Fruit fly (Drosophila melanogaster): Measurements from ENCODE around the gene CG32262.

Gene CG32262

DNA sequence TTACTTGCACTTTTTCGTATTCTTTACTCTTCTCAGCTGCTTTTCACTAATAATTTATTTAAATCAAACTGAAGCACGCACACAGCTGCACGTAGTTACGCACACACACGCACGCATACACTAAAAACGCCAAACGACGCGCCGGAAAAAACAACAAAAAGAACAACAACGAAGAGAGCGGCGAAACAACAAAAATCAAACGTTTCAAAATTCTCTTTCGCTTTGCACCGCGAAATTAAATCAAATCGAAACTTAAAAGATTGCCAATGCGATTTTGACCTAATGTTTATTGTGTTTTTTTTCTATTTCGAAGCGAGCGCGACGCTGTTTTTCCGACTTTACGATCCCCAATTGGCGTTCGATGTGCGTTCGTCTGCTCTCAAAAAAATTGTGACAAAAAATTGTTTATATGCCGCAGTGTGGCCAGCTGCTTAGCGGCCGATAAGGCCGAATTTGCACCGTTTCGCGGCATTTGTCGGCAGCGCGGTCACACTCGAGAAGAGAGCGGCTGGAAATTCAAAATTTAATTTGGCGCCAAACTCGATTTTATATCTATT, 22.3 kb downstream of the CG32262 start (continued):
- TF ChIP-seq CG7368 (GFP tag; optimal IDR thresholded peaks at IDR 0.05) (no peak), Eip78C (GFP tag) (peak; percentile 81), Gug (GFP tag; IDR thresholded peaks at IDR 0.05) (no peak), CG11294 (GFP tag; IDR thresholded peaks at IDR 0.05) (no peak), Sox102F (GFP tag; optimal IDR thresholded peaks at IDR 0.05) (peak; percentile 56), salr (GFP tag; optimal IDR thresholded peaks at IDR 0.05) (peak; percentile 10 to 39), cyc (GFP tag; optimal IDR thresholded peaks at IDR 0.05) (no peak), achi (GFP tag; optimal IDR thresholded peaks at IDR 0.05) (peak; percentile 12), CG3919 (GFP tag; optimal IDR thresholded peaks at IDR 0.05) (peak; percentile 52), CG8119 (GFP tag; IDR thresholded peaks at IDR 0.05) (peak; percentile 34; the same call in 1 of the 3 replicates), Hr38 (GFP tag; optimal IDR thresholded peaks at IDR 0.05) (no peak), Met (GFP tag; optimal IDR thresholded peaks at IDR 0.05) (peak; percentile 17), eg (GFP tag; IDR thresholded peaks at IDR 0.05) (peak; percentile 42; the same call in 1 of the 3 replicates), Eip75B (GFP tag; optimal IDR thresholded peaks at IDR 0.05) (peak; percentile 22), lz (GFP tag; optimal IDR thresholded peaks at IDR 0.05) (peak; percentile 15), Sox15 (GFP tag; optimal IDR thresholded peaks at IDR 0.05) (no peak), Hr39 (GFP tag; optimal IDR thresholded peaks at IDR 0.05) (no peak), CG6854 (GFP tag; optimal IDR thresholded peaks at IDR 0.05) (peak; percentile 72), svp (GFP tag) (no peak), OdsH (GFP tag; optimal IDR thresholded peaks at IDR 0.05) (no peak), Smox (GFP tag; optimal IDR thresholded peaks at IDR 0.05) (peak; percentile 13), fkh (GFP tag; optimal IDR thresholded peaks at IDR 0.05) (peak; percentile 32), dsx (GFP tag; optimal IDR thresholded peaks at IDR 0.05; ENCODE audit: poor library complexity, severe bottlenecking) (peak; percentile 62), CG34406 (GFP tag; optimal IDR thresholded peaks at IDR 0.05) (peak; percentile 26), ss (GFP tag; optimal IDR thresholded peaks at IDR 0.05) (peak; percentile 52 to 54), Ets21C (GFP tag; optimal IDR thresholded peaks at IDR 0.05) (no peak), CG10669 (GFP tag; optimal IDR thresholded peaks at IDR 0.05) (no peak), dac (GFP tag; optimal IDR thresholded peaks at IDR 0.05) (no peak), CG6163 (GFP tag; IDR thresholded peaks at IDR 0.05) (peak; percentile 48; the same call in 1 of the 3 replicates), Sox14 (GFP tag; optimal IDR thresholded peaks at IDR 0.05) (peak; percentile 70), net (GFP tag; optimal IDR thresholded peaks at IDR 0.05) (peak; percentile 73), CG3032 (tag; optimal IDR thresholded peaks at IDR 0.05) (peak; percentile 2), CG11762 (GFP tag; optimal IDR thresholded peaks at IDR 0.05; ENCODE audit: insufficient read depth) (no peak), CG10631 (GFP tag; optimal IDR thresholded peaks at IDR 0.05) (no peak), CG6792 (GFP tag; optimal IDR thresholded peaks at IDR 0.05) (peak; percentile 12)

DNA sequence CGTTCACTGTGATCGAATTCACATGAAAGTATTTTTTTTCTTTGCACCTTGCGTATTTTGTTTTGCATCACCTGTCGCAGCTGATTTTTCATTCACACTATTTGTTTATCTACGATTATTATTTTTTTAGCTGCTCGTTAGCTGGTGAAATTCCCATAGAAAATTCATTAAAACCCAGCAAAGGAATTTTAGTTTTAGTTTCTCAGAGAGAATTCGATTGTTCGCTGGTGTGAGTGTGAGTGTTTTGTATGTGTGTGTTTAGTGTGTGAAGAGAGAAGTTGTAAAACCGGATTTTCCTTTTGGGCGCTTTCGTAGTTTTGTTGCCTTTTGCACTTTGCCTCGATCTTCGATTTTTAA, 22.9 kb downstream of the CG32262 start:
- TF ChIP-seq Sox15 (GFP tag; optimal IDR thresholded peaks at IDR 0.05): no peak
- no peak for TF ChIP-seq CG10631 (GFP tag; optimal IDR thresholded peaks at IDR 0.05)
- no peak for TF ChIP-seq ss (GFP tag; optimal IDR thresholded peaks at IDR 0.05)
- TF ChIP-seq fd85E (GFP tag; optimal IDR thresholded peaks at IDR 0.05): no peak
- no peak for TF ChIP-seq cyc (GFP tag; optimal IDR thresholded peaks at IDR 0.05)
- TF ChIP-seq Lpt (GFP tag; optimal IDR thresholded peaks at IDR 0.05): no peak
- no peak for TF ChIP-seq net (GFP tag; optimal IDR thresholded peaks at IDR 0.05)
- no peak for TF ChIP-seq Ets96B (tag; optimal IDR thresholded peaks at IDR 0.05)
- no peak for TF ChIP-seq CG3919 (GFP tag; optimal IDR thresholded peaks at IDR 0.05)
- no peak for TF ChIP-seq CG15336 (GFP tag; IDR thresholded peaks at IDR 0.05)
- no peak for TF ChIP-seq CG11762 (GFP tag; optimal IDR thresholded peaks at IDR 0.05; ENCODE audit: insufficient read depth)
- no peak for TF ChIP-seq OdsH (GFP tag; optimal IDR thresholded peaks at IDR 0.05)
- no peak for TF ChIP-seq lz (GFP tag; optimal IDR thresholded peaks at IDR 0.05)
- no peak for TF ChIP-seq CG6808 (GFP tag; optimal IDR thresholded peaks at IDR 0.05)
- no peak for TF ChIP-seq spab (GFP tag; optimal IDR thresholded peaks at IDR 0.05)
- no peak for TF ChIP-seq CG16779 (tag; optimal IDR thresholded peaks at IDR 0.05)
- no peak for TF ChIP-seq acj6 (GFP tag; optimal IDR thresholded peaks at IDR 0.05)
- no peak for TF ChIP-seq CG3032 (tag; optimal IDR thresholded peaks at IDR 0.05)
- TF ChIP-seq CG11294 (GFP tag; IDR thresholded peaks at IDR 0.05): no peak

Data from whole organism, prepupa.